Worm (Caenorhabditis elegans): ENCODE measurements around the gene Y39H10B.3.

- TF ChIP-seq him-1 (tag; optimal IDR thresholded peaks at IDR 0.05): no peak
- TF ChIP-seq W03F9.2 (tag; optimal IDR thresholded peaks at IDR 0.05): no peak
- TF ChIP-seq dao-5 (tag; optimal IDR thresholded peaks at IDR 0.05): no peak
Measured at ce11 chrV:3706167-3706566, 35.6 kb downstream of the Y39H10B.3 start.
